Fruit fly (Drosophila melanogaster) whole organism, embryonic: ENCODE measurements around the gene Bsg.

Experiments used
- Bdp1 ChIP-seq: fragments of 200-800 bp; sonication (Bioruptor generic); optimal IDR thresholded peaks from 3 replicates; lab custom pipeline; 2016; ENCODE audit warnings: missing biosample characterization, missing genetic modification characterization
- CG10654 ChIP-seq: fragments of 200-800 bp; sonication (Bioruptor generic); optimal IDR thresholded peaks from 2 replicates; lab custom pipeline; 2016; ENCODE audit warnings: missing biosample characterization, missing genetic modification characterization
- CG10979 ChIP-seq: fragments of 200-800 bp; sonication (Bioruptor generic); optimal IDR thresholded peaks from 2 replicates; lab custom pipeline; 2018; ENCODE audit warnings: missing biosample characterization, mild to moderate bottlenecking, missing genetic modification characterization, moderate library complexity
- CG12104 ChIP-seq: fragments of 200-800 bp; sonication (Bioruptor generic); optimal IDR thresholded peaks from 3 replicates; lab custom pipeline; 2016; ENCODE audit warnings: missing biosample characterization, missing genetic modification characterization
- CG12219 ChIP-seq: fragments of 200-800 bp; sonication (Bioruptor generic); optimal IDR thresholded peaks from 3 replicates; lab custom pipeline; 2018; ENCODE audit warnings: missing biosample characterization, mild to moderate bottlenecking, missing genetic modification characterization
- CG12236 ChIP-seq: fragments of 200-800 bp; sonication (Bioruptor generic); optimal IDR thresholded peaks from 2 replicates; lab custom pipeline; 2016; ENCODE audit warnings: missing biosample characterization, missing genetic modification characterization
- CG12299 ChIP-seq: fragments of 200-800 bp; sonication (Bioruptor generic); optimal IDR thresholded peaks from 2 replicates; lab custom pipeline; 2018; ENCODE audit warnings: missing biosample characterization, mild to moderate bottlenecking, missing genetic modification characterization
- CG12942 ChIP-seq: fragments of 200-800 bp; sonication (Bioruptor generic); optimal IDR thresholded peaks from 3 replicates; lab custom pipeline; 2016; ENCODE audit warnings: missing biosample characterization, missing genetic modification characterization
- CG13894 ChIP-seq: fragments of 200-800 bp; sonication (Bioruptor generic); optimal IDR thresholded peaks from 3 replicates; lab custom pipeline; 2018; ENCODE audit warnings: missing biosample characterization, mild to moderate bottlenecking, missing genetic modification characterization, moderate library complexity
- CG14050 ChIP-seq: fragments of 200-800 bp; sonication (Bioruptor generic); IDR thresholded peaks from 3 replicates; pipeline ENCODE4 v1.3.6; 2022; ENCODE audit warnings: missing biosample characterization, missing genetic modification characterization
- CG15601 ChIP-seq: fragments of 200-800 bp; sonication (Bioruptor generic); optimal IDR thresholded peaks from 3 replicates; lab custom pipeline; 2019; ENCODE audit warnings: missing biosample characterization, mild to moderate bottlenecking, missing genetic modification characterization, moderate library complexity
- CG15696 ChIP-seq: fragments of 200-800 bp; sonication (Bioruptor generic); optimal IDR thresholded peaks from 2 replicates; lab custom pipeline; 2019; ENCODE audit warnings: missing biosample characterization, mild to moderate bottlenecking, missing genetic modification characterization, moderate library complexity
- CG1602 ChIP-seq: fragments of 200-800 bp; sonication (Bioruptor generic); optimal IDR thresholded peaks from 3 replicates; lab custom pipeline; 2016; ENCODE audit warnings: missing biosample characterization, missing genetic modification characterization
- CG18262 ChIP-seq: fragments of 200-800 bp; optimal IDR thresholded peaks from 3 replicates; lab custom pipeline; 2019; ENCODE audit warnings: missing biosample characterization, mild to moderate bottlenecking, missing genetic modification characterization, moderate library complexity
- CG18476 ChIP-seq: fragments of 200-800 bp; sonication (Bioruptor generic); optimal IDR thresholded peaks from 2 replicates; lab custom pipeline; 2016; ENCODE audit warnings: missing biosample characterization, mild to moderate bottlenecking, missing genetic modification characterization
- CG18599 ChIP-seq: fragments of 200-800 bp; sonication (Bioruptor generic); optimal IDR thresholded peaks from 3 replicates; lab custom pipeline; 2017; ENCODE audit warnings: missing biosample characterization, missing genetic modification characterization, mild to moderate bottlenecking, moderate library complexity, missing genetic modification reagents
- CG2199 ChIP-seq: fragments of 200-800 bp; sonication (Bioruptor generic); IDR thresholded peaks from 3 replicates; pipeline ENCODE4 v1.3.6; 2022; ENCODE audit warnings: missing biosample characterization, missing genetic modification characterization
- CG2889 ChIP-seq: fragments of 200-800 bp; sonication (Bioruptor generic); IDR thresholded peaks from 3 replicates; pipeline ENCODE4 v1.3.6; 2022; ENCODE audit warnings: missing biosample characterization, missing genetic modification characterization
- CG31224 ChIP-seq: fragments of 200-800 bp; sonication (Bioruptor generic); IDR thresholded peaks from 2 replicates; pipeline ENCODE4 v1.3.6; 2022; ENCODE audit warnings: missing biosample characterization, missing genetic modification characterization
- CG32772 ChIP-seq: fragments of 200-800 bp; sonication (Bioruptor generic); IDR thresholded peaks from 2 replicates; pipeline ENCODE4 v1.3.6; 2022; ENCODE audit warnings: missing biosample characterization, missing genetic modification characterization
- CG34376 ChIP-seq: fragments of 200-800 bp; sonication (Bioruptor generic); optimal IDR thresholded peaks from 2 replicates; lab custom pipeline; 2018; ENCODE audit warnings: missing biosample characterization, mild to moderate bottlenecking, missing genetic modification characterization
- CG5180 ChIP-seq: fragments of 200-800 bp; sonication (Bioruptor generic); optimal IDR thresholded peaks from 3 replicates; lab custom pipeline; 2017; ENCODE audit warnings: missing biosample characterization, missing genetic modification characterization, mild to moderate bottlenecking, moderate library complexity, missing genetic modification reagents
- CG8388 ChIP-seq: fragments of 200-800 bp; sonication (Bioruptor generic); optimal IDR thresholded peaks from 2 replicates; lab custom pipeline; 2019; ENCODE audit warnings: missing biosample characterization, mild to moderate bottlenecking, missing genetic modification characterization, moderate library complexity
- D19B ChIP-seq: fragments of 200-800 bp; sonication (Bioruptor generic); optimal IDR thresholded peaks from 2 replicates; lab custom pipeline; 2017; ENCODE audit warnings: missing biosample characterization, mild to moderate bottlenecking, missing genetic modification characterization
- Doc2 ChIP-seq: fragments of 200-800 bp; sonication (Bioruptor generic); IDR thresholded peaks from 2 replicates; pipeline ENCODE4 v1.3.6; 2022; ENCODE audit warnings: missing biosample characterization, missing genetic modification characterization
- Drgx ChIP-seq: fragments of 200-800 bp; sonication (Bioruptor generic); IDR thresholded peaks from 2 replicates; pipeline ENCODE4 v1.3.6; 2022; ENCODE audit warnings: missing biosample characterization, missing genetic modification characterization
- ERR ChIP-seq: fragments of 200-800 bp; sonication (Bioruptor generic); optimal IDR thresholded peaks from 2 replicates; lab custom pipeline; 2016; ENCODE audit warnings: missing biosample characterization, missing genetic modification characterization
- HLH4C ChIP-seq: fragments of 200-800 bp; sonication (Bioruptor generic); IDR thresholded peaks from 3 replicates; pipeline ENCODE4 v1.3.6; 2022; ENCODE audit warnings: missing biosample characterization, missing genetic modification characterization; ENCODE audit not compliant: partially characterized antibody
- Hmx ChIP-seq: fragments of 200-800 bp; sonication (Bioruptor generic); optimal IDR thresholded peaks from 2 replicates; lab custom pipeline; 2016; ENCODE audit warnings: missing biosample characterization, missing genetic modification characterization
- Optix ChIP-seq: fragments of 200-800 bp; sonication (Bioruptor generic); IDR thresholded peaks from 3 replicates; pipeline ENCODE4 v1.3.6; 2022; ENCODE audit warnings: missing biosample characterization, missing genetic modification characterization
- Sin3A ChIP-seq: fragments of >200 bp; optimal IDR thresholded peaks from 2 replicates; lab custom pipeline; 2018
- Sry-β ChIP-seq: fragments of 200-800 bp; sonication (Bioruptor generic); optimal IDR thresholded peaks from 2 replicates; lab custom pipeline; 2018; ENCODE audit warnings: missing biosample characterization, mild to moderate bottlenecking, missing genetic modification characterization, moderate library complexity
- Xrp1 ChIP-seq: fragments of 200-800 bp; sonication (Bioruptor generic); IDR thresholded peaks from 2 replicates; pipeline ENCODE4 v1.3.6; 2022; ENCODE audit warnings: missing biosample characterization, missing genetic modification characterization
- abd-A ChIP-seq: fragments of 200-800 bp; sonication (Bioruptor generic); optimal IDR thresholded peaks from 3 replicates; lab custom pipeline; 2019; ENCODE audit warnings: missing biosample characterization, mild to moderate bottlenecking, missing genetic modification characterization, moderate library complexity
- ap ChIP-seq: fragments of 200-800 bp; sonication (Bioruptor generic); IDR thresholded peaks from 2 replicates; pipeline ENCODE4 v1.3.6; 2022; ENCODE audit warnings: missing biosample characterization, missing genetic modification characterization
- bigmax ChIP-seq: fragments of 200-800 bp; sonication (Bioruptor generic); optimal IDR thresholded peaks from 2 replicates; lab custom pipeline; 2018; ENCODE audit warnings: missing biosample characterization, mild to moderate bottlenecking, missing genetic modification characterization
- btn ChIP-seq: fragments of 200-800 bp; sonication (Bioruptor generic); optimal IDR thresholded peaks from 2 replicates; lab custom pipeline; 2016; ENCODE audit warnings: missing biosample characterization, missing genetic modification characterization
- ci ChIP-seq: fragments of 200-800 bp; sonication (Bioruptor generic); IDR thresholded peaks from 3 replicates; pipeline ENCODE4 v1.3.6; 2022; ENCODE audit warnings: missing biosample characterization, missing genetic modification characterization
- dm ChIP-seq: fragments of 200-800 bp; sonication (Bioruptor generic); optimal IDR thresholded peaks from 3 replicates; lab custom pipeline; 2016; ENCODE audit warnings: missing biosample characterization, missing genetic modification characterization
- emc ChIP-seq: fragments of 200-800 bp; sonication (Bioruptor generic); optimal IDR thresholded peaks from 2 replicates; lab custom pipeline; 2016; ENCODE audit warnings: missing biosample characterization, missing genetic modification characterization
- esg ChIP-seq: fragments of 200-800 bp; sonication (Bioruptor generic); conservative IDR thresholded peaks from 2 replicates; pipeline ENCODE4 v1.3.6; 2022; ENCODE audit warnings: missing biosample characterization, missing genetic modification characterization
- fd64A ChIP-seq: fragments of 200-800 bp; sonication (Bioruptor generic); optimal IDR thresholded peaks from 3 replicates; lab custom pipeline; 2018; ENCODE audit warnings: missing biosample characterization, mild to moderate bottlenecking, missing genetic modification characterization
- gro ChIP-seq: fragments of 200-800 bp; sonication (Bioruptor generic); optimal IDR thresholded peaks from 2 replicates; lab custom pipeline; 2016; ENCODE audit warnings: missing biosample characterization, missing genetic modification characterization
- ham ChIP-seq: fragments of 200-800 bp; sonication (Bioruptor generic); IDR thresholded peaks from 2 replicates; pipeline ENCODE4 v1.3.6; 2022; ENCODE audit warnings: missing biosample characterization, missing genetic modification characterization
- inv ChIP-seq: fragments of 200-800 bp; sonication (Bioruptor generic); IDR thresholded peaks from 2 replicates; pipeline ENCODE4 v1.3.6; 2022; ENCODE audit warnings: missing biosample characterization, missing genetic modification characterization; ENCODE audit not compliant: partially characterized antibody
- kay ChIP-seq: fragments of 200-800 bp; sonication (Bioruptor generic); optimal IDR thresholded peaks from 2 replicates; lab custom pipeline; 2016; ENCODE audit warnings: missing biosample characterization, missing genetic modification characterization
- mam ChIP-seq: fragments of 200-800 bp; sonication (Bioruptor generic); optimal IDR thresholded peaks from 3 replicates; lab custom pipeline; 2016; ENCODE audit warnings: missing biosample characterization, missing genetic modification characterization
- slp2 ChIP-seq: fragments of 200-800 bp; sonication (Bioruptor generic); optimal IDR thresholded peaks from 2 replicates; lab custom pipeline; 2016; ENCODE audit warnings: missing biosample characterization, missing genetic modification characterization
- sna ChIP-seq: fragments of 200-800 bp; sonication (Bioruptor generic); IDR thresholded peaks from 2 replicates; pipeline ENCODE4 v1.3.6; 2022; ENCODE audit warnings: missing biosample characterization, missing genetic modification characterization; ENCODE audit not compliant: partially characterized antibody
- ttk ChIP-seq: fragments of 200-800 bp; sonication (Bioruptor generic); IDR thresholded peaks from 2 replicates; pipeline ENCODE4 v2.1.2; 2022; ENCODE audit warnings: missing biosample characterization, missing genetic modification characterization
- wdn ChIP-seq: fragments of 200-800 bp; sonication (Bioruptor generic); IDR thresholded peaks from 2 replicates; pipeline ENCODE4 v1.3.6; 2022; ENCODE audit warnings: missing biosample characterization, missing genetic modification characterization
- zen2 ChIP-seq: fragments of 200-800 bp; sonication (Bioruptor generic); IDR thresholded peaks from 3 replicates; pipeline ENCODE4 v1.3.6; 2022; ENCODE audit warnings: missing biosample characterization, missing genetic modification characterization; ENCODE audit not compliant: partially characterized antibody

Bsg gene

DNA sequence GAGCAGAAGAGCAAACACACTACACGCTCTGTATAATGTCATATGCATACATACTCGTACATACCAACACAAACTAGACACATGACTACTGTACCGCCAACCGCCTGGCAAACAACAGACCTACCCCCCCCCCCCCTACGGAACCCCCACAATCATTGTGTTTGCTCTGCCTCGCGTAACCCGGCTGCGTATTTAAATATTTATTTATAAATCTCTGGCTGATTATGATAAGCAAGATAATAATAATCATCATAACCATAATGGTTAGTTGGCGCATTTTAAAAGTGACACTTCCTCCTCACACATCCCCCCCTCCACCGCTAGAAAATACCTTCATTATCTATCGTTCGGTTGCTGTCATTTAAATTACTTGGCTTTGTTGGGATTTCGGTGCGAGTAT lies 14.2 kb downstream of the Bsg start (continued):
- TF ChIP-seq CG31224 (GFP tag; lab: Robert Waterston, UW) (peak; percentile 31; the same call in 1 of the 2 replicates), ap (no peak), CG32772 (no peak), ttk (no peak), CG18599 (peak; percentile 77), Bdp1 (GFP tag; lab: Kevin White, UChicago) (no peak), dm (GFP tag; lab: Kevin White, UChicago) (no peak), CG12942 (GFP tag; lab: Kevin White, UChicago) (no peak), esg (GFP tag; lab: Robert Waterston, UW) (no peak), ham (GFP tag; lab: Robert Waterston, UW) (no peak), kay (GFP tag; lab: Kevin White, UChicago) (peak; percentile 39), CG18262 (tag; lab: Kevin White, UChicago) (peak; percentile 28), btn (GFP tag; lab: Kevin White, UChicago) (no peak), CG14050 (GFP tag; lab: Robert Waterston, UW) (no peak), emc (GFP tag; lab: Kevin White, UChicago) (no peak), D19B (GFP tag; lab: Kevin White, UChicago) (no peak), ci (GFP tag; lab: Robert Waterston, UW) (peak; percentile 65; the same call in 2 of the 3 replicates), fd64A (peak; percentile 71), HLH4C (GFP tag; lab: Robert Waterston, UW) (no peak), zen2 (GFP tag; lab: Robert Waterston, UW) (no peak), abd-A (tag; lab: Kevin White, UChicago) (peak; percentile 76), CG5180 (GFP tag; lab: Kevin White, UChicago) (peak; percentile 67), gro (peak; percentile 40), CG13894 (peak; percentile 46), CG2199 (GFP tag; lab: Robert Waterston, UW) (no peak), slp2 (GFP tag; lab: Kevin White, UChicago) (no peak), CG12219 (GFP tag; lab: Kevin White, UChicago) (peak; percentile 26), CG15601 (peak; percentile 59), CG12299 (peak; percentile 44), Xrp1 (GFP tag; lab: Robert Waterston, UW) (peak; percentile 9; the same call in 1 of the 2 replicates), CG12104 (GFP tag; lab: Kevin White, UChicago) (peak; percentile 55), Sry-β (GFP tag; lab: Kevin White, UChicago) (no peak), CG2889 (GFP tag; lab: Robert Waterston, UW) (no peak), CG10654 (GFP tag; lab: Kevin White, UChicago) (no peak), CG10979 (tag; lab: Kevin White, UChicago) (no peak), CG1602 (GFP tag; lab: Kevin White, UChicago) (no peak), bigmax (GFP tag; lab: Kevin White, UChicago) (peak; percentile 50), CG8388 (GFP tag; lab: Kevin White, UChicago) (peak; percentile 3), CG34376 (GFP tag; lab: Kevin White, UChicago) (peak; percentile 63), Hmx (GFP tag; lab: Kevin White, UChicago) (no peak), mam (GFP tag; lab: Kevin White, UChicago) (no peak), CG15696 (peak; percentile 61), Optix (no peak), wdn (GFP tag; lab: Robert Waterston, UW) (no peak), ERR (GFP tag; lab: Kevin White, UChicago) (no peak), Drgx (GFP tag; lab: Robert Waterston, UW) (no peak), Doc2 (GFP tag; lab: Robert Waterston, UW) (no peak), sna (GFP tag; lab: Robert Waterston, UW) (no peak), CG18476 (GFP tag; lab: Kevin White, UChicago) (peak; percentile 27), Sin3A (lab: Kevin White, UChicago) (no peak), CG12236 (GFP tag; lab: Kevin White, UChicago) (no peak), inv (GFP tag; lab: Robert Waterston, UW) (0 out of 2 replicates have a peak, but pooled peaks have one; percentile 1)
